Worm (Caenorhabditis elegans) whole organism, early embryonic: ENCODE data around the gene str-155.
A peak's percentile ranks its signal among the peaks of the same experiment; 100 is the strongest.
"Not testable (repeated sequence)": the region's sequence is repeated elsewhere in the genome, so short reads cannot be mapped to it uniquely, and the experiment has no call there.

ENCODE experiments used
- B0310.2 ChIP-seq: sonication (generic microtip); optimal IDR thresholded peaks from 2 replicates; lab custom pipeline; 2016; ENCODE audit warnings: mild to moderate bottlenecking, missing genetic modification characterization, missing compliant biosample characterization
- F13C5.2 ChIP-seq: sonication (generic microtip); optimal IDR thresholded peaks from 2 replicates; lab custom pipeline; 2017; ENCODE audit warnings: mild to moderate bottlenecking, missing genetic modification characterization, inconsistent platforms, missing compliant biosample characterization
- ama-1 ChIP-seq: fragments of 150-350 bp; optimal IDR thresholded peaks from 2 replicates; lab custom pipeline; 2014
- ceh-13 ChIP-seq: fragments of 200-800 bp; sonication (Bioruptor generic); optimal IDR thresholded peaks from 2 replicates; lab custom pipeline; 2018; ENCODE audit warnings: mild to moderate bottlenecking, missing genetic modification characterization, missing compliant biosample characterization
- ets-7 ChIP-seq: sonication (generic microtip); optimal IDR thresholded peaks from 2 replicates; lab custom pipeline; 2016; ENCODE audit warnings: missing genotype, missing genetic modification characterization, missing compliant biosample characterization
- flt-1 ChIP-seq: fragments of 200-800 bp; sonication (Bioruptor generic); IDR thresholded peaks from 2 replicates; pipeline ENCODE4 v1.3.6; 2022; ENCODE audit warnings: missing genetic modification characterization, missing compliant biosample characterization
- hmbx-1 ChIP-seq: sonication (generic microtip); optimal IDR thresholded peaks from 2 replicates; lab custom pipeline; 2016; ENCODE audit warnings: mild to moderate bottlenecking, missing genetic modification characterization, missing compliant biosample characterization
- hnd-1 ChIP-seq: sonication (generic microtip); optimal IDR thresholded peaks from 2 replicates; lab custom pipeline; 2016; ENCODE audit warnings: missing genetic modification characterization, missing compliant biosample characterization
- scrt-1 ChIP-seq: fragments of 200-800 bp; sonication (Bioruptor generic); IDR thresholded peaks from 2 replicates; pipeline ENCODE4 v1.3.6; 2022; ENCODE audit warnings: missing genetic modification characterization, missing compliant biosample characterization
- sea-1 ChIP-seq: fragments of 200-800 bp; sonication (Bioruptor generic); conservative IDR thresholded peaks from 2 replicates; pipeline ENCODE4 v1.3.6; 2022; ENCODE audit warnings: missing genetic modification characterization, missing compliant biosample characterization
- tbx-11 ChIP-seq: fragments of 200-800 bp; sonication (Bioruptor generic); IDR thresholded peaks from 2 replicates; pipeline ENCODE4 v1.3.6; 2022; ENCODE audit warnings: missing genetic modification characterization, missing compliant biosample characterization
- tra-4 ChIP-seq: sonication (generic microtip); optimal IDR thresholded peaks from 2 replicates; lab custom pipeline; 2017; ENCODE audit warnings: missing genetic modification characterization, missing compliant biosample characterization

- not testable (repeated sequence) for TF ChIP-seq ama-1 (lab: Kevin White, UChicago); hnd-1 (tag; lab: Kevin White, UChicago); scrt-1 (GFP tag; lab: Robert Waterston, UW); ets-7 (tag; lab: Kevin White, UChicago); B0310.2 (tag; lab: Kevin White, UChicago); tbx-11 (GFP tag; lab: Robert Waterston, UW); sea-1 (GFP tag; lab: Robert Waterston, UW); hmbx-1 (tag; lab: Kevin White, UChicago); F13C5.2 (tag; lab: Kevin White, UChicago); tra-4 (tag; lab: Kevin White, UChicago); ceh-13 (GFP tag; lab: Kevin White, UChicago)
- peak; percentile 77 for TF ChIP-seq flt-1 (GFP tag; lab: Robert Waterston, UW)
Measured at ce11 chrIV:4949729-4950128, 33.9 kb downstream of the str-155 start.
